Worm (Caenorhabditis elegans): Measurements from ENCODE around the gene irld-62.
"Not testable (repeated sequence)": the region's sequence is repeated elsewhere in the genome, so short reads cannot be mapped to it uniquely, and the experiment has no call there.

irld-62 gene

DNA sequence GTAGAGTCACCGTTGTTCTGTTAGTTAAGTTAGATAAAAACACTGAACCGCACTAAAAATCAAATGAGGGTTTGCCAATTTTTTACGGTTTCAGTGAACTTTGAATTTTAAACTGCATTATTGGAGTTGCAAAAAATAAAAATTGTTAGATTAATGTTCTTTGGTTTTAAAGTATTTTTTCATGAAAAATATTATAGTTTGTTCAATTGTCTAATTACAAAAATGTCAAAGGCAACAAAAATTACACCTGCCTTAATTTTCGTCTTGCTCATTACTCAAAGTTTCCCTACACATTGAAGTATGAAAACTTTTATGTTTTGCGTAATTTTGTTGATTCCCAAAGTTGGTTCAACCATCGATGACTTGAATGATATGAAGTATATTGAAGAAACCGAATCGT lies at the start of gene irld-62:
Gene irld-62, plus strand, starts transcription at position 301 of the 400 bp plus-strand sequence.
- TF ChIP-seq gmeb-1 (tag; optimal IDR thresholded peaks at IDR 0.05) (no peak), nhr-237 (tag; optimal IDR thresholded peaks at IDR 0.05) (no peak), nhr-12 (tag; optimal IDR thresholded peaks at IDR 0.05) (no peak), ceh-16 (tag; optimal IDR thresholded peaks at IDR 0.05) (no peak), skn-1 (tag; optimal IDR thresholded peaks at IDR 0.05) (no peak), lsy-2 (tag; optimal IDR thresholded peaks at IDR 0.05) (no peak), lin-13 (GFP tag; optimal IDR thresholded peaks at IDR 0.05) (no peak), snpc-4 (tag; optimal IDR thresholded peaks at IDR 0.05) (no peak), F13H6.1 (tag; optimal IDR thresholded peaks at IDR 0.05) (no peak), unc-55 (GFP tag; optimal IDR thresholded peaks at IDR 0.05) (no peak), fos-1 (tag; optimal IDR thresholded peaks at IDR 0.05) (no peak), ztf-11 (tag; optimal IDR thresholded peaks at IDR 0.05) (no peak), mab-5 (tag; optimal IDR thresholded peaks at IDR 0.05) (no peak), mbf-1 (tag; optimal IDR thresholded peaks at IDR 0.05) (no peak)

DNA sequence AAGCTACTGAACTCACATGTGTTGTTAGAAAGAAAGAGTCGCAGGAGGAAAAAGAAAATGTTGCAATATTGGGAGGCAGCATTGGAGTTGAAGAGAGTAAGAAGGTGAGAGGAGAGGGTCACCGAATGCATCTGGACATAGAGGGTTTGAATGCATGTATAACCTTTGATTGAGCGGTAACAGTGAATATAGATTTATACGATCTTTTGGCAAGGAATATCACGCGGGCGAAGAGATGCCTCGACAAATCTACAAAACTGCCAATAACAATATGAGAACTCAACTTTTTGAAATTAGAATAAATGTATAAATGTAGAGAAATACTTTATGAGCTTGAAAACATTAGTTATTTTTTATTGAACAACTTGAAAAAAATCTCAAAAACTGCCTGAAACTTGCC lies 48.5 kb upstream of the irld-62 start, which contains the start of gene M01B2.10:
Gene M01B2.10, minus strand, starts transcription at position 101 of the 400 bp plus-strand sequence.
- not testable (repeated sequence) for TF ChIP-seq gmeb-1, snpc-4, ceh-82 (tag; optimal IDR thresholded peaks at IDR 0.05)

DNA sequence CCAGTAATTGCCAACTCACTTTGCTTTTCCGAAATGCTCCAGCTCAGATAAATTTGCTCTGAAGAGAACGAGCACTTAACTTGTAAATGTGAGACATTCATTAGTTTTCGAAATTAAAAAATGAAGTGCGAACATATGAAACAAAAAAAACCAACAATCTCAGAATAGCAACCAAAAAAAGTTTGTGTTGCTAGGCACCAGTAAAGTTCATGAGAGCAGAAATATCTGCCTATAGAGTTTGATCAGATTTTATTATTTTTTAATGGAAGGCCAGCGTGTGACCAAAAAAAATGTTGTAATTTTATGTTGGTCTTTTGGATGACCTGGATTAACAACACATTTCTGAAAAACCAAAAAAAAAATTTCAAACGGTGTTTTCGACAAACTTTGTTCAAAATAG lies 46.7 kb upstream of the irld-62 start, which contains the start of gene M01B2.12:
Gene M01B2.12, minus strand, starts transcription at position 101 of the 400 bp plus-strand sequence.
- TF ChIP-seq ceh-16 (tag; optimal IDR thresholded peaks at IDR 0.05) (no peak), sma-9 (GFP tag; optimal IDR thresholded peaks at IDR 0.05) (no peak), sma-9 (tag; optimal IDR thresholded peaks at IDR 0.05) (no peak), fos-1 (tag; optimal IDR thresholded peaks at IDR 0.05) (no peak), lin-11 (tag; optimal IDR thresholded peaks at IDR 0.05) (no peak), mdl-1 (tag; optimal IDR thresholded peaks at IDR 0.05) (no peak), ztf-1 (GFP tag; conservative IDR thresholded peaks at IDR 0.05) (no peak), C34F6.9 (tag; optimal IDR thresholded peaks at IDR 0.05) (no peak)

DNA sequence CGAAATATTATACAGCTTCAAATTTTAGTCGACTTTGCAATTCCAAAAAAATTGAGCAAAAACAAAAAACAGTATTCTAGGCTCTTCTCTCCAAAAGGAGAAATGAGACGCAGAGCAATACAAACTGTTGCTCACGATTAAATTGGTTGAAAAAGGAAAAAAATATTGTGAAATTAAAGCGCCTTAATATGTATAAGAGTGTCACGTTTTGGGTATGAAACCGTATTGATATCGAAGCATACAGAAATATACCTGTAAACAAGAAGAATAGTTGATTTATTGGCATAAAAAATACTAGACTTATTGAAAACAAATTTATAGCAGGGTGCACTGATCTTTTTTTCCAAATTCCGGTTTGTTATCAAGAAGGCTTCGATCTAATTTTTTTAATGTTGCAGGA lies 45.1 kb upstream of the irld-62 start, which contains the start of gene M01B2.13:
Gene M01B2.13, minus strand, starts transcription at position 101 of the 400 bp plus-strand sequence.
- TF ChIP-seq blmp-1 (tag; optimal IDR thresholded peaks at IDR 0.05; ENCODE audit: insufficient read depth): no peak
- no peak for TF ChIP-seq sma-3 (GFP tag; optimal IDR thresholded peaks at IDR 0.05)
- TF ChIP-seq ztf-11 (tag; optimal IDR thresholded peaks at IDR 0.05): no peak
- no peak for TF ChIP-seq alr-1 (tag; optimal IDR thresholded peaks at IDR 0.05)
- TF ChIP-seq elt-3 (tag; optimal IDR thresholded peaks at IDR 0.05): no peak
- no peak for TF ChIP-seq unc-39 (tag; optimal IDR thresholded peaks at IDR 0.05)
- TF ChIP-seq lin-13 (GFP tag; optimal IDR thresholded peaks at IDR 0.05): no peak
- no peak for TF ChIP-seq unc-55 (GFP tag; optimal IDR thresholded peaks at IDR 0.05)
- TF ChIP-seq nhr-10 (tag; optimal IDR thresholded peaks at IDR 0.05): no peak
- TF ChIP-seq crh-2 (tag; optimal IDR thresholded peaks at IDR 0.05): no peak
- no peak for TF ChIP-seq gmeb-1 (tag; optimal IDR thresholded peaks at IDR 0.05)
- TF ChIP-seq ceh-82 (tag; optimal IDR thresholded peaks at IDR 0.05): no peak
- TF ChIP-seq Y55F3AM.14 (GFP tag; optimal IDR thresholded peaks at IDR 0.05): no peak

DNA sequence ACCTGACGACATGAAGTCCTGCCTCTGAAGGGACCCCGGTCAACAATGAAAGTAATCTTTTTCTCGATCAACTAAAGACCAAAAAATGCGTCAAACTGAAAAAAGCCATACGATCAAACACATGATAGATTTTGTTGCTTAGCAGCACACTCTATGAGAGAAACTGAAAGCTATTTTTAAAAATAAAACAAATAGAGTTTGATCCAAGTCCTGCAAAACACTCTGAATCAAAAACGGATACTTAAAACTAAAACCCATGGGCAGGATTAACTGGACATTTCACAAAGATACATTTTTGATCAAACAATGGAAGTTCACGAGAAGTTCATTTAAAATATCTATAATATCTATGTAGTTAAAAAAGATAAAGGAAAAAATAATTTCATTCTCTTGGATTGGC lies 43.5 kb upstream of the irld-62 start, which contains the start of gene T10H4.13:
Gene T10H4.13, minus strand, starts transcription at position 101 of the 400 bp plus-strand sequence.
- no peak for TF ChIP-seq nhr-129 (tag; optimal IDR thresholded peaks at IDR 0.05)
- TF ChIP-seq nhr-23 (tag; optimal IDR thresholded peaks at IDR 0.05): no peak

DNA sequence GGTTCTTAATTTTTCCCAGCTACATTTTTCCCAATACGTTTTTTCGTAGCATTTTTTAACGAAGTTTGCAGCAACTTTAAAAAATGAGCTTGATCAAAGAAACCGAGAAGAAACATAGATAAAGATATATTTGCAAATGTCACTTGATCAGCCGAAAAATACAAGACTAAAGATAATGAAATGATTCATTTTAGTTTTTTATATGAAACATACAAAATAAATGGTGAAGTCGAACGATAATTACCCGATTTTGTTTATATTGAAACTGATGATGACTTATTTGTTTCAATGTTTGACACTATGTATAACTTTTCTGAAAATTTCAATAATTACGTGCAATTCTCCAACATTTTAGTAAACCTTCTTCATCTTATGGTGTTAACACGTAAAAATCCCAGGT lies 42.6 kb upstream of the irld-62 start, which contains the start of gene srw-22:
Gene srw-22, plus strand, starts transcription at position 301 of the 400 bp plus-strand sequence.
- TF ChIP-seq nhr-77 (tag; optimal IDR thresholded peaks at IDR 0.05): no peak
- no peak for TF ChIP-seq crh-2 (tag; optimal IDR thresholded peaks at IDR 0.05)
- TF ChIP-seq nhr-10 (tag; optimal IDR thresholded peaks at IDR 0.05): no peak
- no peak for TF ChIP-seq nhr-21 (tag; optimal IDR thresholded peaks at IDR 0.05)
- TF ChIP-seq ztf-1 (GFP tag; conservative IDR thresholded peaks at IDR 0.05): no peak
- no peak for TF ChIP-seq snpc-4 (tag; optimal IDR thresholded peaks at IDR 0.05)
- TF ChIP-seq blmp-1 (tag; optimal IDR thresholded peaks at IDR 0.05; ENCODE audit: insufficient read depth): no peak
- TF ChIP-seq lsy-2 (tag; optimal IDR thresholded peaks at IDR 0.05): no peak
- no peak for TF ChIP-seq mab-5 (tag; optimal IDR thresholded peaks at IDR 0.05)
- no peak for TF ChIP-seq F13H6.1 (tag; optimal IDR thresholded peaks at IDR 0.05)
- no peak for TF ChIP-seq nhr-11 (tag; optimal IDR thresholded peaks at IDR 0.05)
- TF ChIP-seq alr-1 (tag; optimal IDR thresholded peaks at IDR 0.05): no peak
- TF ChIP-seq aly-2 (tag; optimal IDR thresholded peaks at IDR 0.05): no peak
- TF ChIP-seq mbf-1 (tag; optimal IDR thresholded peaks at IDR 0.05): no peak
- no peak for TF ChIP-seq lin-13 (GFP tag; optimal IDR thresholded peaks at IDR 0.05)
- TF ChIP-seq peb-1 (tag; optimal IDR thresholded peaks at IDR 0.05): no peak
